Fruit fly (Drosophila melanogaster): Measurements from ENCODE around the gene Acsx1L.

dm6 chr3R:19780946-19781345, 7.9 kb upstream of the Acsx1L start, which contains the start of gene Acsx3:
- TF ChIP-seq kay (GFP tag; ENCODE audit: borderline replicate concordance), result peak; percentile 4
- no peak for TF ChIP-seq Clk (GFP tag; optimal IDR thresholded peaks at IDR 0.05)
- no peak for TF ChIP-seq Crg-1 (GFP tag; optimal IDR thresholded peaks at IDR 0.05)
- TF ChIP-seq ovo (GFP tag; optimal IDR thresholded peaks at IDR 0.05), result no peak
- TF ChIP-seq tj (GFP tag; optimal IDR thresholded peaks at IDR 0.05), result no peak
- peak; percentile 28 for TF ChIP-seq CG12768 (GFP tag; optimal IDR thresholded peaks at IDR 0.05)
- no peak for TF ChIP-seq CG14711 (tag; optimal IDR thresholded peaks at IDR 0.05)
- TF ChIP-seq CG1620 (GFP tag; optimal IDR thresholded peaks at IDR 0.05), result no peak
- no peak for TF ChIP-seq cnc (optimal IDR thresholded peaks at IDR 0.05)

All from whole organism, adult.